Worm (Caenorhabditis elegans): ENCODE measurements around the gene F26A1.1.

Gene F26A1.1

DNA sequence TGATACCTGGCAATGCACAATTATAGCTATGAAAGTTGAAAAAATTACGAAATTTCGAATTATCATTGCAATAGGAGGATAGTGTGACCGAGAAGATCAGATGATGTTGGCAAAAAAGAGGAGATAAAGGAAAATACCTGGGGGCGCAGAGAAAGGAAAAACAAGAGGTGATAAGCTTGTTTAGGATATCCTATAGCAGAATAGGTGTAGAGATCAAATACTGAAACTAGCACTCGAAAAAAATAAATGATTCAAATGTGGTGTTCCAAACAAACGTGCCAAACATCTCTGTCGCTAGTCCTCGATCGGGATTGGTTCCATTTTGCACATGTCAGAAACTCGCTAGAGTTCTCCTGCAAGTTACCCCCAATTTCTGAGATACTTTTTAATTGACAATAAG lies 20.9 kb upstream of the F26A1.1 start, which contains the start of gene F26A1.9:
TSS of gene F26A1.9 (minus strand) at position 101 of the 400 bp plus-strand sequence.
- no peak for TF ChIP-seq sox-2 (GFP tag; IDR thresholded peaks at IDR 0.05)
- no peak for TF ChIP-seq lim-6 (tag; optimal IDR thresholded peaks at IDR 0.05)
- no peak for TF ChIP-seq odd-2 (tag; optimal IDR thresholded peaks at IDR 0.05)
- TF ChIP-seq pax-1 (tag; optimal IDR thresholded peaks at IDR 0.05), result no peak
- no peak for TF ChIP-seq nhr-232 (tag; optimal IDR thresholded peaks at IDR 0.05)

DNA sequence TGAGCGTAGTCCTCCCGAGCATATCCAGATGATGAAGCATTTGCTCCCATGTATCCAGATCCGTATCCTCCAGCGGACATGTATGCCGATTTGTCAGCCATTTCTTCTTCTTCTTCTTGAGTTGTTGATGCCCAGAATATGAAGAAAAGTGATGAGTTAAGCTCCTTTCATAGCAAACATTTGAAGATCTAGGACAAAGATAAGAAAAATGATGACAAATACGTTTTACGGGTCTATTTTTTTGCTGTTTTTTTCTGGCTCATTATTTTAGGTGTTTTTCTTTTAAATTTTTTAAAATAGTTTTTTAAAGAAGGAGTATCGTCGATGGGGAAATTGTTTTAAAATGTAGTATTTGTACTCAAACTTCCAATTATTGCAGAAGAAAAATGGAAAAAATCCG lies 20.1 kb upstream of the F26A1.1 start, which contains the start of gene nspd-9:
TSS of gene nspd-9 (minus strand) at position 101 of the 400 bp plus-strand sequence.
- TF ChIP-seq ets-4 (tag; optimal IDR thresholded peaks at IDR 0.05) (no peak), ceh-9 (tag; optimal IDR thresholded peaks at IDR 0.05) (no peak), unc-42 (tag; optimal IDR thresholded peaks at IDR 0.05) (no peak), nhr-11 (tag; optimal IDR thresholded peaks at IDR 0.05) (no peak), gmeb-2 (tag; optimal IDR thresholded peaks at IDR 0.05) (no peak), sox-4 (tag; optimal IDR thresholded peaks at IDR 0.05) (no peak), T23F11.4 (GFP tag; optimal IDR thresholded peaks at IDR 0.05) (no peak), sox-2 (GFP tag; IDR thresholded peaks at IDR 0.05) (no peak), F13H6.1 (tag; optimal IDR thresholded peaks at IDR 0.05) (no peak), hlh-30 (tag; optimal IDR thresholded peaks at IDR 0.05; ENCODE audit: insufficient read depth) (no peak), ceh-19 (GFP tag; optimal IDR thresholded peaks at IDR 0.05) (no peak), che-1 (tag; optimal IDR thresholded peaks at IDR 0.05) (no peak), tbx-2 (tag; optimal IDR thresholded peaks at IDR 0.05) (no peak), K09A11.1 (tag; optimal IDR thresholded peaks at IDR 0.05; ENCODE audit: insufficient read depth) (no peak), ceh-14 (tag; optimal IDR thresholded peaks at IDR 0.05) (no peak), ceh-2 (tag; optimal IDR thresholded peaks at IDR 0.05) (no peak), pros-1 (tag; optimal IDR thresholded peaks at IDR 0.05) (no peak)

DNA sequence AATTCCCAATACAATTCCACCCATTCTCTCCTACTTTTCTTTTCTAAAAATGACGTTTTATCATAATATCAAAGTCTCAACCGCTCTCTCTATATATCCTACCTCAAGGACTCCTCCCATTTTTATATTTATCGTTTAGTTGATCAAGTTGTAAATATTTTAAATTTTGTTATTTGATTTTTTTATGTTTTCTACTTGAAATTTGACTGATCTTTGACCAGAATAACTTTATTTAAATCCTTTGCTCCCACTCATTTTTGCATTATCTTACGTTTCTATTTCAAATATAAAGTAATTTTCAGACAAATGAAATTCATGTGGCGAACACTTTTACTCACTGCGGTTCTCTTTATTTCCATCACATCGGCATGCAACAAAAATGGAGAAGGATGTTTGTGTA lies 12.9 kb upstream of the F26A1.1 start, which contains the start of the genes acbp-7 and F26A1.19:
TSS of gene acbp-7 (plus strand) at position 301 of the 400 bp plus-strand sequence.
TSS of gene F26A1.19 (plus strand) at position 303 of the 400 bp plus-strand sequence.
- TF ChIP-seq hlh-30 (tag; optimal IDR thresholded peaks at IDR 0.05; ENCODE audit: insufficient read depth), result no peak
- no peak for TF ChIP-seq unc-3 (GFP tag; conservative IDR thresholded peaks at IDR 0.05)
- TF ChIP-seq unc-3 (tag; optimal IDR thresholded peaks at IDR 0.05), result no peak
- TF ChIP-seq mec-3 (tag; optimal IDR thresholded peaks at IDR 0.05; ENCODE audit: borderline replicate concordance), result no peak
- no peak for TF ChIP-seq ceh-45 (GFP tag; IDR thresholded peaks at IDR 0.05)
- no peak for TF ChIP-seq Y22D7AL.16 (tag; optimal IDR thresholded peaks at IDR 0.05)
- no peak for TF ChIP-seq ahr-1 (tag; optimal IDR thresholded peaks at IDR 0.05)
- no peak for TF ChIP-seq ceh-14 (tag; optimal IDR thresholded peaks at IDR 0.05)
- TF ChIP-seq pqm-1 (tag; optimal IDR thresholded peaks at IDR 0.05), result no peak
- TF ChIP-seq elt-2 (tag; optimal IDR thresholded peaks at IDR 0.05), result no peak
- no peak for TF ChIP-seq elt-4 (tag; optimal IDR thresholded peaks at IDR 0.05)
- TF ChIP-seq fkh-6 (tag; optimal IDR thresholded peaks at IDR 0.05), result no peak
- no peak for TF ChIP-seq nfya-1 (tag; optimal IDR thresholded peaks at IDR 0.05)
- no peak for TF ChIP-seq unc-55 (GFP tag; optimal IDR thresholded peaks at IDR 0.05)
- TF ChIP-seq pha-2 (tag; optimal IDR thresholded peaks at IDR 0.05), result no peak
- TF ChIP-seq ceh-19 (GFP tag; optimal IDR thresholded peaks at IDR 0.05), result no peak
- no peak for TF ChIP-seq K09A11.1 (tag; optimal IDR thresholded peaks at IDR 0.05; ENCODE audit: insufficient read depth)
- no peak for TF ChIP-seq rnt-1 (tag; optimal IDR thresholded peaks at IDR 0.05)
- no peak for TF ChIP-seq hlh-13 (GFP tag; optimal IDR thresholded peaks at IDR 0.05)
- TF ChIP-seq fax-1 (tag; optimal IDR thresholded peaks at IDR 0.05), result no peak

DNA sequence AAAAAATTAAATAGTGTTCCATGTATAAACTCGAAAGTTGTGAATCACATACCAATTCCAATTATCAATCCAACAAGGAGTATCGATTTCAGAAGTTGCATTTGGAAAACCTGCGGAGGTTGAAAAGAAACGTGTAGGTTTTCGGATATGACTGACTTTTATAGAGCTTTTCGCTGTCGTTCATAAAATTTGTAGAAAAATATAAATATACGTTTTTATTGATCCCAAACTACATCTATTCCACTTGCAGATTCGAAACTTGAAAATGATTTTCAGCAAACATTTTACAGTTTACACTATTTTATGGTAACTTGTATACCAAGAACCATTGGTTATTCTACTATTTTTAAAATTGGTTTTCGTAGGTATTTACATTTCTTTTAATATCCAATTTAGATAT lies 8.1 kb upstream of the F26A1.1 start, which contains the start of gene clec-156:
TSS of gene clec-156 (minus strand) at position 101 of the 400 bp plus-strand sequence.
- TF ChIP-seq ceh-18 (tag; optimal IDR thresholded peaks at IDR 0.05) (no peak), C38D4.7 (GFP tag; optimal IDR thresholded peaks at IDR 0.05) (no peak), gmeb-2 (tag; optimal IDR thresholded peaks at IDR 0.05) (no peak), ceh-6 (GFP tag; optimal IDR thresholded peaks at IDR 0.05) (no peak), sox-2 (GFP tag; IDR thresholded peaks at IDR 0.05) (no peak), ceh-19 (GFP tag; optimal IDR thresholded peaks at IDR 0.05) (no peak), unc-42 (tag; optimal IDR thresholded peaks at IDR 0.05) (no peak), rnt-1 (tag; optimal IDR thresholded peaks at IDR 0.05) (no peak), ttx-3 (tag; optimal IDR thresholded peaks at IDR 0.05) (no peak), ceh-22 (tag; optimal IDR thresholded peaks at IDR 0.05) (no peak), tbx-2 (tag; optimal IDR thresholded peaks at IDR 0.05) (no peak), lim-6 (tag; optimal IDR thresholded peaks at IDR 0.05) (no peak), ceh-31 (tag; optimal IDR thresholded peaks at IDR 0.05) (no peak), elt-2 (tag; optimal IDR thresholded peaks at IDR 0.05) (no peak), pha-2 (tag; optimal IDR thresholded peaks at IDR 0.05) (no peak), pat-9 (tag; optimal IDR thresholded peaks at IDR 0.05) (no peak), pqm-1 (tag; optimal IDR thresholded peaks at IDR 0.05) (no peak)
